Worm (Caenorhabditis elegans) whole organism, young adult: ENCODE measurements around the gene C39E9.8.

Source experiments
- Y79H2A.3 ChIP-seq: fragments of 200-800 bp; sonication (Bioruptor generic); conservative IDR thresholded peaks from 2 replicates; pipeline ENCODE4 v1.3.6; 2022; ENCODE audit warnings: missing genetic modification reagents, missing genetic modification characterization, missing compliant biosample characterization
- dpff-1 ChIP-seq: sonication (generic microtip); optimal IDR thresholded peaks from 2 replicates; lab custom pipeline; 2017; ENCODE audit warnings: mild to moderate bottlenecking, missing genetic modification characterization, missing compliant biosample characterization
- pha-4 ChIP-seq: fragments of 150-350 bp; sonication (generic microtip); optimal IDR thresholded peaks from 2 replicates; lab custom pipeline; 2014; ENCODE audit warnings: missing biosample characterization, missing genetic modification reagents, missing genetic modification characterization

- TF ChIP-seq dpff-1 (tag; lab: Kevin White, UChicago) (no peak), Y79H2A.3 (GFP tag; lab: Robert Waterston, UW) (no peak), pha-4 (tag; lab: Kevin White, UChicago) (no peak)
Observed at ce11 chrIV:13093677-13094076, 14.4 kb downstream of the C39E9.8 start, which contains the start of the genes prcc-1 and C39E9.12.
